Worm (Caenorhabditis elegans): ENCODE data around the gene mom-1.
A peak's percentile ranks its signal among the peaks of the same experiment; 100 is the strongest.

Gene mom-1

ce11 chrX:6337338-6337737 is 44.4 kb downstream of the mom-1 start:
- peak; percentile 12 for TF ChIP-seq elt-2 (tag; optimal IDR thresholded peaks at IDR 0.05)
- no peak for TF ChIP-seq lin-39 (tag; optimal IDR thresholded peaks at IDR 0.05)
- no peak for TF ChIP-seq egl-27 (tag; optimal IDR thresholded peaks at IDR 0.05)
- no peak for TF ChIP-seq tbx-2 (tag; optimal IDR thresholded peaks at IDR 0.05)
- TF ChIP-seq nhr-76 (tag; optimal IDR thresholded peaks at IDR 0.05), result no peak
- no peak for TF ChIP-seq R02D3.7 (tag; optimal IDR thresholded peaks at IDR 0.05)
- TF ChIP-seq fkh-2 (tag; optimal IDR thresholded peaks at IDR 0.05), result no peak
- no peak for TF ChIP-seq ceh-16 (tag; optimal IDR thresholded peaks at IDR 0.05)

ce11 chrX:6337951-6338350 is 45.0 kb downstream of the mom-1 start, which contains the start of gene C03B1.13:
Gene C03B1.13, minus strand, starts transcription at chrX:6338051.
- no peak for TF ChIP-seq fos-1 (tag; optimal IDR thresholded peaks at IDR 0.05)
- no peak for TF ChIP-seq daf-12 (tag; optimal IDR thresholded peaks at IDR 0.05)
- TF ChIP-seq nhr-43 (tag; optimal IDR thresholded peaks at IDR 0.05; ENCODE audit: poor library complexity, severe bottlenecking), result no peak
- no peak for TF ChIP-seq egl-27 (tag; optimal IDR thresholded peaks at IDR 0.05)
- no peak for TF ChIP-seq elt-2 (tag; optimal IDR thresholded peaks at IDR 0.05)
- no peak for TF ChIP-seq ceh-28 (tag; optimal IDR thresholded peaks at IDR 0.05)
- TF ChIP-seq unc-39 (tag; optimal IDR thresholded peaks at IDR 0.05), result no peak
- TF ChIP-seq sea-2 (GFP tag; optimal IDR thresholded peaks at IDR 0.05), result no peak
- no peak for TF ChIP-seq lsy-12 (tag; optimal IDR thresholded peaks at IDR 0.05)
- no peak for TF ChIP-seq pqm-1 (tag; optimal IDR thresholded peaks at IDR 0.05)
- TF ChIP-seq elt-3 (tag; optimal IDR thresholded peaks at IDR 0.05), result no peak
- TF ChIP-seq nhr-67 (tag; optimal IDR thresholded peaks at IDR 0.05), result no peak

ce11 chrX:6338446-6338845 is 45.5 kb downstream of the mom-1 start:
- TF ChIP-seq pha-4 (tag; optimal IDR thresholded peaks at IDR 0.05) (peak; percentile 30), ZK546.5 (tag; optimal IDR thresholded peaks at IDR 0.05) (no peak), elt-2 (tag; optimal IDR thresholded peaks at IDR 0.05) (peak; percentile 99), mml-1 (tag; optimal IDR thresholded peaks at IDR 0.05) (no peak), nhr-237 (tag; optimal IDR thresholded peaks at IDR 0.05) (no peak), pqm-1 (tag; optimal IDR thresholded peaks at IDR 0.05) (peak; percentile 99), elt-3 (tag; optimal IDR thresholded peaks at IDR 0.05) (no peak), ztf-4 (tag; optimal IDR thresholded peaks at IDR 0.05) (no peak), elt-1 (tag; optimal IDR thresholded peaks at IDR 0.05) (no peak), egl-27 (tag; optimal IDR thresholded peaks at IDR 0.05) (peak; percentile 16), lin-15B (tag; optimal IDR thresholded peaks at IDR 0.05) (no peak), nhr-76 (tag; optimal IDR thresholded peaks at IDR 0.05) (no peak)

- TF ChIP-seq pha-4 (tag; optimal IDR thresholded peaks at IDR 0.05) (no peak), skn-1 (tag; optimal IDR thresholded peaks at IDR 0.05) (no peak), unc-62 (GFP tag; optimal IDR thresholded peaks at IDR 0.05) (no peak), ztf-4 (tag; optimal IDR thresholded peaks at IDR 0.05) (no peak), aly-2 (tag; optimal IDR thresholded peaks at IDR 0.05) (no peak), ztf-11 (tag; optimal IDR thresholded peaks at IDR 0.05) (no peak), fkh-2 (tag; optimal IDR thresholded peaks at IDR 0.05) (no peak), nhr-237 (tag; optimal IDR thresholded peaks at IDR 0.05) (no peak), ama-1 (optimal IDR thresholded peaks at IDR 0.05) (no peak), lin-39 (tag; optimal IDR thresholded peaks at IDR 0.05) (no peak), nhr-25 (tag; optimal IDR thresholded peaks at IDR 0.05) (no peak), R02D3.7 (tag; optimal IDR thresholded peaks at IDR 0.05) (no peak), eor-1 (tag; optimal IDR thresholded peaks at IDR 0.05) (no peak), hmg-11 (tag; optimal IDR thresholded peaks at IDR 0.05) (no peak), ceh-28 (tag; optimal IDR thresholded peaks at IDR 0.05) (no peak), nhr-12 (tag; optimal IDR thresholded peaks at IDR 0.05) (no peak), nhr-77 (tag; optimal IDR thresholded peaks at IDR 0.05) (no peak)
These were observed 48.6 kb downstream of the mom-1 start, which contains the start of gene C03B1.7 for ce11 chrX:6341513-6341912. Gene C03B1.7, plus strand, starts transcription at chrX:6341813.

- TF ChIP-seq nhr-67 (tag; optimal IDR thresholded peaks at IDR 0.05) (no peak), nhr-77 (tag; optimal IDR thresholded peaks at IDR 0.05) (no peak), egl-27 (tag; optimal IDR thresholded peaks at IDR 0.05) (no peak), egl-5 (tag; optimal IDR thresholded peaks at IDR 0.05) (no peak), eor-1 (tag; optimal IDR thresholded peaks at IDR 0.05) (no peak), ceh-9 (tag; optimal IDR thresholded peaks at IDR 0.05) (no peak), hmg-11 (tag; optimal IDR thresholded peaks at IDR 0.05) (no peak), nhr-76 (tag; optimal IDR thresholded peaks at IDR 0.05) (no peak), jun-1 (tag; optimal IDR thresholded peaks at IDR 0.05) (no peak), elt-1 (tag; optimal IDR thresholded peaks at IDR 0.05) (no peak), pqm-1 (tag; optimal IDR thresholded peaks at IDR 0.05) (no peak), nhr-23 (tag; optimal IDR thresholded peaks at IDR 0.05) (no peak), ceh-82 (tag; optimal IDR thresholded peaks at IDR 0.05) (no peak), elt-3 (tag; optimal IDR thresholded peaks at IDR 0.05) (no peak), aly-2 (tag; optimal IDR thresholded peaks at IDR 0.05) (no peak), fkh-10 (GFP tag; optimal IDR thresholded peaks at IDR 0.05) (no peak), nhr-12 (tag; optimal IDR thresholded peaks at IDR 0.05) (no peak), ama-1 (optimal IDR thresholded peaks at IDR 0.05) (no peak)
These were observed 52.9 kb downstream of the mom-1 start for ce11 chrX:6345785-6346184.
